Fruit fly (Drosophila melanogaster) whole organism, pupa: ENCODE measurements around the gene CG14269.
A peak's percentile ranks its signal among the peaks of the same experiment; 100 is the strongest.

Experiments
- CG13204 ChIP-seq: fragments of 200-800 bp; sonication (Bioruptor generic); optimal IDR thresholded peaks from 2 replicates; lab custom pipeline; 2018; ENCODE audit warnings: missing biosample characterization, mild to moderate bottlenecking, missing genetic modification characterization, moderate library complexity
- CG14655 ChIP-seq: fragments of 200-800 bp; sonication (Bioruptor generic); optimal IDR thresholded peaks from 3 replicates; lab custom pipeline; 2017; ENCODE audit warnings: mild to moderate bottlenecking, missing biosample characterization, missing genetic modification reagents, missing genetic modification characterization
- CG15710 ChIP-seq: fragments of 200-800 bp; sonication (Bioruptor generic); optimal IDR thresholded peaks from 2 replicates; lab custom pipeline; 2018; ENCODE audit warnings: missing biosample characterization, mild to moderate bottlenecking, missing genetic modification characterization, moderate library complexity
- CG4496 ChIP-seq: fragments of 200-800 bp; sonication (Bioruptor generic); IDR thresholded peaks from 3 replicates; pipeline ENCODE4 v1.3.6; 2022; ENCODE audit warnings: missing biosample characterization, missing genetic modification characterization
- CG8159 ChIP-seq: fragments of 200-800 bp; sonication (Bioruptor generic); optimal IDR thresholded peaks from 3 replicates; lab custom pipeline; 2018; ENCODE audit warnings: missing biosample characterization, mild to moderate bottlenecking, missing genetic modification characterization, moderate library complexity
- CG8301 ChIP-seq: fragments of 200-800 bp; sonication (Bioruptor generic); optimal IDR thresholded peaks from 2 replicates; lab custom pipeline; 2018; ENCODE audit warnings: missing biosample characterization, mild to moderate bottlenecking, missing genetic modification characterization
- Pif1B ChIP-seq: fragments of 200-800 bp; sonication (Bioruptor generic); optimal IDR thresholded peaks from 3 replicates; lab custom pipeline; 2016; ENCODE audit warnings: missing biosample characterization, missing genetic modification characterization
- Snoo ChIP-seq: fragments of 200-800 bp; sonication (Bioruptor generic); optimal IDR thresholded peaks from 3 replicates; lab custom pipeline; 2017; ENCODE audit warnings: missing biosample characterization, mild to moderate bottlenecking, missing genetic modification characterization, inconsistent platforms
- fd96Ca ChIP-seq: fragments of 200-800 bp; sonication (Bioruptor generic); IDR thresholded peaks from 3 replicates; pipeline ENCODE4 v1.3.6; 2022; ENCODE audit warnings: missing biosample characterization, missing genetic modification characterization
- gl ChIP-seq: fragments of 200-800 bp; sonication (Bioruptor generic); optimal IDR thresholded peaks from 2 replicates; lab custom pipeline; 2018; ENCODE audit warnings: missing biosample characterization, mild to moderate bottlenecking, missing genetic modification characterization
- rn ChIP-seq: fragments of 200-800 bp; sonication (Bioruptor generic); IDR thresholded peaks from 2 replicates; pipeline ENCODE4 v1.3.6; 2022; ENCODE audit warnings: missing biosample characterization, missing genetic modification characterization

- TF ChIP-seq Snoo = peak; percentile 68
- TF ChIP-seq CG13204 (GFP tag; lab: Kevin White, UChicago) = peak; percentile 71
- TF ChIP-seq fd96Ca = no peak; the same call in 2 of the 3 replicates
- no peak for TF ChIP-seq rn
- peak; percentile 44; the same call in 2 of the 3 replicates for TF ChIP-seq CG4496 (GFP tag; lab: Robert Waterston, UW)
- TF ChIP-seq CG14655 (GFP tag; lab: Kevin White, UChicago) = peak; percentile 53
- TF ChIP-seq CG8301 (tag; lab: Kevin White, UChicago) = no peak
- TF ChIP-seq CG8159 (tag; lab: Kevin White, UChicago) = peak; percentile 57
- peak; percentile 35 for TF ChIP-seq CG15710 (tag; lab: Kevin White, UChicago)
- peak; percentile 3 for TF ChIP-seq gl (tag; lab: Kevin White, UChicago)
- peak; percentile 79 for TF ChIP-seq Pif1B (GFP tag; lab: Kevin White, UChicago)
These were observed 27.6 kb downstream of the CG14269 start for dm6 chrX:3407760-3408608.
